Worm (Caenorhabditis elegans) whole organism, late embryonic: Measurements from ENCODE around the gene gasr-8.
A peak's percentile ranks its signal among the peaks of the same experiment; 100 is the strongest.

ENCODE experiments used
- C08G9.2 ChIP-seq: sonication (generic microtip); optimal IDR thresholded peaks from 2 replicates; lab custom pipeline; 2016; ENCODE audit warnings: mild to moderate bottlenecking, missing genetic modification characterization, moderate library complexity, missing compliant biosample characterization
- K02D7.2 ChIP-seq: sonication (generic microtip); optimal IDR thresholded peaks from 2 replicates; lab custom pipeline; 2017; ENCODE audit warnings: mild to moderate bottlenecking, missing genetic modification characterization, missing compliant biosample characterization
- K09A11.1 ChIP-seq: sonication (generic microtip); optimal IDR thresholded peaks from 2 replicates; lab custom pipeline; 2017; ENCODE audit warnings: antibody characterized with exemption, mild to moderate bottlenecking, missing genetic modification characterization, missing compliant biosample characterization; ENCODE audit not compliant: insufficient read depth
- ahr-1 ChIP-seq: sonication (generic microtip); optimal IDR thresholded peaks from 2 replicates; lab custom pipeline; 2016; ENCODE audit warnings: missing genetic modification characterization, missing compliant biosample characterization
- ceh-18 ChIP-seq: sonication (generic microtip); optimal IDR thresholded peaks from 2 replicates; lab custom pipeline; 2016; ENCODE audit warnings: missing genetic modification characterization, missing compliant biosample characterization
- ceh-24 ChIP-seq: sonication (generic microtip); optimal IDR thresholded peaks from 2 replicates; lab custom pipeline; 2016; ENCODE audit warnings: mild to moderate bottlenecking, missing genetic modification characterization, missing compliant biosample characterization
- ceh-30 ChIP-seq: fragments of 150-350 bp; optimal IDR thresholded peaks from 2 replicates; lab custom pipeline; 2014; ENCODE audit warnings: missing biosample characterization, missing genetic modification characterization
- ceh-34 ChIP-seq: sonication (generic microtip); optimal IDR thresholded peaks from 2 replicates; lab custom pipeline; 2016; ENCODE audit warnings: mild to moderate bottlenecking, missing genetic modification characterization, missing compliant biosample characterization
- ceh-6 ChIP-seq: fragments of 200-800 bp; sonication (Bioruptor generic); optimal IDR thresholded peaks from 2 replicates; lab custom pipeline; 2018; ENCODE audit warnings: mild to moderate bottlenecking, missing genetic modification characterization, missing compliant biosample characterization
- ceh-9 ChIP-seq: sonication (generic microtip); optimal IDR thresholded peaks from 2 replicates; lab custom pipeline; 2016; ENCODE audit warnings: mild to moderate bottlenecking, missing genetic modification characterization, inconsistent platforms, missing compliant biosample characterization
- eyg-1 ChIP-seq: sonication (generic microtip); optimal IDR thresholded peaks from 2 replicates; lab custom pipeline; 2016; ENCODE audit warnings: missing genotype, missing genetic modification characterization, missing compliant biosample characterization
- gmeb-2 ChIP-seq: sonication (generic microtip); optimal IDR thresholded peaks from 2 replicates; lab custom pipeline; 2016; ENCODE audit warnings: missing genetic modification characterization, inconsistent platforms, missing compliant biosample characterization
- hlh-6 ChIP-seq: sonication (generic microtip); optimal IDR thresholded peaks from 2 replicates; lab custom pipeline; 2016; ENCODE audit warnings: missing genotype, missing genetic modification characterization, missing compliant biosample characterization
- hlh-8 ChIP-seq: sonication (generic microtip); optimal IDR thresholded peaks from 2 replicates; lab custom pipeline; 2016; ENCODE audit warnings: missing genotype, missing genetic modification characterization, missing compliant biosample characterization
- lim-6 ChIP-seq: sonication (generic microtip); optimal IDR thresholded peaks from 2 replicates; lab custom pipeline; 2016; ENCODE audit warnings: missing genetic modification characterization, missing compliant biosample characterization
- lin-11 ChIP-seq: fragments of 200-800 bp; sonication (Bioruptor generic); optimal IDR thresholded peaks from 2 replicates; lab custom pipeline; 2018; ENCODE audit warnings: mild to moderate bottlenecking, missing genetic modification characterization, missing compliant biosample characterization
- madf-2 ChIP-seq: sonication (generic microtip); optimal IDR thresholded peaks from 2 replicates; lab custom pipeline; 2017; ENCODE audit warnings: missing genetic modification characterization, missing compliant biosample characterization
- mec-3 ChIP-seq: sonication (generic microtip); optimal IDR thresholded peaks from 2 replicates; lab custom pipeline; 2016; ENCODE audit warnings: borderline replicate concordance, missing genetic modification characterization, missing compliant biosample characterization
- nfya-1 ChIP-seq: sonication (generic microtip); optimal IDR thresholded peaks from 2 replicates; lab custom pipeline; 2017; ENCODE audit warnings: missing genetic modification characterization, mild to moderate bottlenecking, missing compliant biosample characterization, antibody characterized with exemption, moderate library complexity
- nhr-232 ChIP-seq: sonication (generic microtip); optimal IDR thresholded peaks from 2 replicates; lab custom pipeline; 2016; ENCODE audit warnings: missing genetic modification characterization, missing compliant biosample characterization
- odd-2 ChIP-seq: sonication (generic microtip); optimal IDR thresholded peaks from 2 replicates; lab custom pipeline; 2017; ENCODE audit warnings: antibody characterized with exemption, mild to moderate bottlenecking, missing genetic modification characterization, missing compliant biosample characterization
- pag-3 ChIP-seq: sonication (generic microtip); optimal IDR thresholded peaks from 2 replicates; lab custom pipeline; 2016; ENCODE audit warnings: missing compliant biosample characterization, missing genetic modification characterization, borderline replicate concordance
- pha-2 ChIP-seq: sonication (generic microtip); optimal IDR thresholded peaks from 2 replicates; lab custom pipeline; 2017; ENCODE audit warnings: mild to moderate bottlenecking, missing genetic modification characterization, missing compliant biosample characterization
- pha-4 ChIP-seq: fragments of 150-350 bp; optimal IDR thresholded peaks from 2 replicates; lab custom pipeline; 2018; ENCODE audit warnings: missing biosample characterization, missing genetic modification reagents, missing genetic modification characterization
- pqm-1 ChIP-seq: sonication (generic microtip); optimal IDR thresholded peaks from 2 replicates; lab custom pipeline; 2016; ENCODE audit warnings: missing genetic modification characterization, missing compliant biosample characterization
- ref-2 ChIP-seq: sonication (generic microtip); optimal IDR thresholded peaks from 2 replicates; lab custom pipeline; 2016; ENCODE audit warnings: missing genetic modification characterization, missing compliant biosample characterization
- sdc-2 ChIP-seq: sonication (generic microtip); optimal IDR thresholded peaks from 2 replicates; lab custom pipeline; 2016; ENCODE audit warnings: missing genotype, missing genetic modification characterization, missing compliant biosample characterization
- sox-2 ChIP-seq: fragments of 200-800 bp; sonication (Bioruptor generic); IDR thresholded peaks from 2 replicates; pipeline ENCODE4 v1.3.6; 2022; ENCODE audit warnings: missing genetic modification reagents, missing genetic modification characterization, missing compliant biosample characterization
- tbx-2 ChIP-seq: sonication (generic microtip); optimal IDR thresholded peaks from 2 replicates; lab custom pipeline; 2016; ENCODE audit warnings: missing genetic modification characterization, missing compliant biosample characterization
- tbx-7 ChIP-seq: sonication (generic microtip); optimal IDR thresholded peaks from 2 replicates; lab custom pipeline; 2016; ENCODE audit warnings: missing genotype, missing genetic modification characterization, missing compliant biosample characterization
- unc-3 ChIP-seq, 2 experiments: fragments of 200-800 bp in 1 of 2; sonication (Bioruptor generic) in 1 of 2; sonication (generic microtip) in 1 of 2; conservative IDR thresholded peaks in 1 of 2; optimal IDR thresholded peaks in 1 of 2; 2 replicates each; pipeline versions ENCODE4 v1.3.6 to Lab custom; 2016 to 2022; ENCODE audit warnings: missing compliant biosample characterization in 2 of 2, missing genetic modification characterization in 2 of 2, missing genetic modification reagents in 1 of 2
- unc-42 ChIP-seq: sonication (generic microtip); optimal IDR thresholded peaks from 2 replicates; lab custom pipeline; 2016; ENCODE audit warnings: missing genotype, missing genetic modification characterization, missing compliant biosample characterization
- unc-55 ChIP-seq: sonication (generic microtip); optimal IDR thresholded peaks from 2 replicates; lab custom pipeline; 2017; ENCODE audit warnings: missing biosample characterization, missing genetic modification reagents, missing genetic modification characterization

The gasr-8 gene

DNA sequence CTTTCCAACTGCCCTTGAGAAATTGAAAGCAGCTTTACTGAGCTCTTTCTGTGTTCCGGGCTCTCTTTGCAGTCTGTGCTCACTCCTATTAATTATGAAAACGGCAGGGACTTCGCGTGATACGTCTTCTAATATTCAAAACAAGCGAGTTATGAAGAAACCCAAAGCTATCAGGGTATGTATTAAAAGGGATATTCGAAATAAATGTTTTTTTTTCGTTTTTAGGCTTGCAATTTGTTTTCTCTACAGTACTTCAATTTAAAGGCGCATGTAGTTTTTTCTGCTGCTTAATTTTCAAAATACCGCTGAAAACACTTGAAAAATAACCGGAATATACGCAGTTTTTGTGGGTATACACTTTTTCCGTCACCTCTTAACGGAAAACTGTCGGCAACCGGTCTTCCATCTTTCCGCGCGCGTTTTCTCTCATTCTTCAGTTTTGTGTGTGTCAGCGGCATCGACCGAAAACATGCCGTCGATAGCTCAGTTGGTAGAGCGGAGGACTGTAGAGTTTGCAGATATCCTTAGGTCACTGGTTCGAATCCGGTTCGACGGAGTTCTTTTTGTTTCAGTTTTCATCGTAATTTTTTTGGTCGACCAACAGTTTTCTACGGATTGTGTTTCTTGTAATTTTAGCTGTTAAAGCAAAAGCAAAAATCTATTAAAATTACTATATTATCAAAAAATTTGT is at the start of gene gasr-8 (continued):
- TF ChIP-seq K09A11.1 (tag; lab: Kevin White, UChicago) (no peak), C08G9.2 (tag; lab: Kevin White, UChicago) (peak; percentile 24), gmeb-2 (peak; percentile 57), ceh-6 (GFP tag; lab: Kevin White, UChicago) (peak; percentile 20), hlh-6 (tag; lab: Kevin White, UChicago) (no peak), unc-3 (GFP tag; conservative IDR thresholded peaks at IDR 0.05; lab: Robert Waterston, UW) (0 out of 2 replicates have a peak, but pooled peaks have one; percentile 18), unc-3 (tag; optimal IDR thresholded peaks at IDR 0.05; lab: Kevin White, UChicago) (no peak), ceh-18 (tag; lab: Kevin White, UChicago) (no peak), nfya-1 (peak; percentile 4), pqm-1 (tag; lab: Kevin White, UChicago) (no peak), ceh-9 (tag; lab: Kevin White, UChicago) (no peak), eyg-1 (tag; lab: Kevin White, UChicago) (no peak), pha-4 (tag; lab: Kevin White, UChicago) (no peak), unc-42 (tag; lab: Kevin White, UChicago) (no peak), ceh-30 (tag; lab: Kevin White, UChicago) (no peak), mec-3 (tag; lab: Kevin White, UChicago) (no peak), lin-11 (tag; lab: Kevin White, UChicago) (no peak)

- TF ChIP-seq lim-6 (tag; lab: Kevin White, UChicago) (no peak), pha-2 (no peak), unc-3 (GFP tag; conservative IDR thresholded peaks at IDR 0.05; lab: Robert Waterston, UW) (no peak), unc-3 (tag; optimal IDR thresholded peaks at IDR 0.05; lab: Kevin White, UChicago) (no peak), ceh-34 (tag; lab: Kevin White, UChicago) (no peak), sdc-2 (tag; lab: Kevin White, UChicago) (no peak), K02D7.2 (tag; lab: Kevin White, UChicago) (no peak), unc-55 (GFP tag; lab: Kevin White, UChicago) (no peak), K09A11.1 (tag; lab: Kevin White, UChicago) (no peak), ceh-24 (tag; lab: Kevin White, UChicago) (no peak), hlh-8 (no peak), C08G9.2 (tag; lab: Kevin White, UChicago) (no peak), madf-2 (tag; lab: Kevin White, UChicago) (no peak), tbx-7 (tag; lab: Kevin White, UChicago) (no peak), ref-2 (tag; lab: Kevin White, UChicago) (no peak), pag-3 (tag; lab: Kevin White, UChicago) (no peak)
Observed at ce11 chrV:14640071-14640470, 48.8 kb upstream of the gasr-8 start, which contains the start of gene F43D2.7. TSS of gene F43D2.7 (minus strand) at chrV:14640171.

DNA sequence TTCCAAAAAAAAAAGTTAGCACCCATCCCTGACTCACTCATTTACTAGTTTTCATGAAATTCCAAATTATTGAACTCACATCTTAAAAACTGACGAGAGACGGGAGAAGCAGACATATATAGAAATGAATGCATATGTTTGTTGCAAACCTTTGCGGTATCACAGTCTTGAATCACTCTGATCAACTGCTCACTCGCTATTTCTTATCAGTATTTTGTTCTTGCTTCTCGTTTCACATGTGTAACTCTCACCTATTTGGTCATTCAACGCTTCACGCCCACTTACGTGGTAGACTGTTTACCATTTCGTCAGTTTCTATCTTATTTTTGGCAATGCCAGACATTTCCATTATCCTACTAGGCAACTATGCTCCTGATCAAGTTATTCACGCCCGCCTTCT is 48.1 kb upstream of the gasr-8 start, which contains the start of gene C54G10.1:
Gene C54G10.1, plus strand, starts transcription at position 333 of the 400 bp plus-strand sequence.
- TF ChIP-seq nhr-232 (tag; lab: Kevin White, UChicago) (no peak), nfya-1 (no peak), hlh-8 (no peak), ahr-1 (tag; lab: Kevin White, UChicago) (no peak), tbx-2 (tag; lab: Kevin White, UChicago) (no peak), sox-2 (GFP tag; lab: Robert Waterston, UW) (no peak)

DNA sequence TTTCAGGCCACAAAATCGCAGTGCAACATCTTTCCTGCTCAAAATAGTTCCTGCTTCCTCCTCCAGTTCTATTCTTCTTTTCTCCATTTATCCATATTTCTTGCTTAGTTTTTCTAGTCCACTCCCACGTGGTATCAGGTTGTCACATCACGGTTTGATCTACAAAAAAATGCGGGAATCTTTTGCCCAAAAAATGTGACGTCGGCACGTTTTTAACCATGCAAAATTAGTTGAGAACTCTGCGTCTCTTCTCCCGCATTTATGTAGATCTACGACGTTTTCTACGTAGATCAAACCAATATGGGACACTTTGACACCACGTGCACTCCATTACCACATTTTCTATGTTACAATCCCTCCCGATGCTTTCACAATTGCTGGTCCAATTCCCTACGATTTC is 46.9 kb upstream of the gasr-8 start:
- no peak for TF ChIP-seq odd-2
- TF ChIP-seq, all 69 proteins: peak for 0
